Worm (Caenorhabditis elegans) whole organism, late embryonic: Measurements from ENCODE around the gene gpa-9.

ENCODE experiments used
- C08G9.2 ChIP-seq: sonication (generic microtip); optimal IDR thresholded peaks from 2 replicates; lab custom pipeline; 2016; ENCODE audit warnings: mild to moderate bottlenecking, missing genetic modification characterization, moderate library complexity, missing compliant biosample characterization
- F13H6.1 ChIP-seq: sonication (generic microtip); optimal IDR thresholded peaks from 2 replicates; lab custom pipeline; 2016; ENCODE audit warnings: missing genetic modification characterization, missing compliant biosample characterization
- T23F11.4 ChIP-seq: fragments of 200-800 bp; sonication (Bioruptor generic); optimal IDR thresholded peaks from 2 replicates; lab custom pipeline; 2018; ENCODE audit warnings: mild to moderate bottlenecking, missing genetic modification characterization, missing compliant biosample characterization
- ceh-19 ChIP-seq: fragments of 200-800 bp; sonication (Bioruptor generic); optimal IDR thresholded peaks from 2 replicates; lab custom pipeline; 2018; ENCODE audit warnings: mild to moderate bottlenecking, missing genetic modification characterization, missing compliant biosample characterization
- ceh-2 ChIP-seq: sonication (generic microtip); optimal IDR thresholded peaks from 2 replicates; lab custom pipeline; 2016; ENCODE audit warnings: missing genotype, missing genetic modification characterization, missing compliant biosample characterization
- ceh-48 ChIP-seq: sonication (generic microtip); optimal IDR thresholded peaks from 2 replicates; lab custom pipeline; 2016; ENCODE audit warnings: missing genetic modification characterization, inconsistent platforms, missing compliant biosample characterization
- che-1 ChIP-seq: sonication (generic microtip); optimal IDR thresholded peaks from 2 replicates; lab custom pipeline; 2016; ENCODE audit warnings: mild to moderate bottlenecking, missing genetic modification characterization, missing compliant biosample characterization
- dve-1 ChIP-seq: sonication (generic microtip); optimal IDR thresholded peaks from 2 replicates; lab custom pipeline; 2017; ENCODE audit warnings: antibody characterized with exemption, mild to moderate bottlenecking, missing genetic modification characterization, missing compliant biosample characterization
- ets-4 ChIP-seq: sonication (generic microtip); optimal IDR thresholded peaks from 2 replicates; lab custom pipeline; 2016; ENCODE audit warnings: missing genetic modification characterization, missing compliant biosample characterization
- eyg-1 ChIP-seq: sonication (generic microtip); optimal IDR thresholded peaks from 2 replicates; lab custom pipeline; 2016; ENCODE audit warnings: missing genotype, missing genetic modification characterization, missing compliant biosample characterization
- fkh-6 ChIP-seq: sonication (generic microtip); optimal IDR thresholded peaks from 2 replicates; lab custom pipeline; 2016; ENCODE audit warnings: missing genetic modification characterization, missing compliant biosample characterization
- hlh-13 ChIP-seq: fragments of 200-800 bp; sonication (Bioruptor generic); optimal IDR thresholded peaks from 2 replicates; lab custom pipeline; 2018; ENCODE audit warnings: mild to moderate bottlenecking, missing genetic modification characterization, missing compliant biosample characterization
- hlh-15 ChIP-seq: sonication (generic microtip); optimal IDR thresholded peaks from 2 replicates; lab custom pipeline; 2016; ENCODE audit warnings: missing genetic modification characterization, missing compliant biosample characterization
- hlh-6 ChIP-seq: sonication (generic microtip); optimal IDR thresholded peaks from 2 replicates; lab custom pipeline; 2016; ENCODE audit warnings: missing genotype, missing genetic modification characterization, missing compliant biosample characterization
- mec-3 ChIP-seq: sonication (generic microtip); optimal IDR thresholded peaks from 2 replicates; lab custom pipeline; 2016; ENCODE audit warnings: borderline replicate concordance, missing genetic modification characterization, missing compliant biosample characterization
- nhr-232 ChIP-seq: sonication (generic microtip); optimal IDR thresholded peaks from 2 replicates; lab custom pipeline; 2016; ENCODE audit warnings: missing genetic modification characterization, missing compliant biosample characterization
- odd-2 ChIP-seq: sonication (generic microtip); optimal IDR thresholded peaks from 2 replicates; lab custom pipeline; 2017; ENCODE audit warnings: antibody characterized with exemption, mild to moderate bottlenecking, missing genetic modification characterization, missing compliant biosample characterization
- pag-3 ChIP-seq: sonication (generic microtip); optimal IDR thresholded peaks from 2 replicates; lab custom pipeline; 2016; ENCODE audit warnings: missing compliant biosample characterization, missing genetic modification characterization, borderline replicate concordance
- pat-9 ChIP-seq: fragments of 200-800 bp; sonication (Bioruptor generic); optimal IDR thresholded peaks from 2 replicates; lab custom pipeline; 2018; ENCODE audit warnings: mild to moderate bottlenecking, missing genetic modification characterization, moderate library complexity, missing compliant biosample characterization
- pha-4 ChIP-seq: fragments of 150-350 bp; optimal IDR thresholded peaks from 2 replicates; lab custom pipeline; 2018; ENCODE audit warnings: missing biosample characterization, missing genetic modification reagents, missing genetic modification characterization
- pros-1 ChIP-seq: fragments of 150-350 bp; optimal IDR thresholded peaks from 2 replicates; lab custom pipeline; 2014; ENCODE audit warnings: missing biosample characterization, missing genetic modification reagents, missing genetic modification characterization
- ref-2 ChIP-seq: sonication (generic microtip); optimal IDR thresholded peaks from 2 replicates; lab custom pipeline; 2016; ENCODE audit warnings: missing genetic modification characterization, missing compliant biosample characterization
- rnt-1 ChIP-seq: sonication (generic microtip); optimal IDR thresholded peaks from 2 replicates; lab custom pipeline; 2016; ENCODE audit warnings: missing genetic modification characterization, missing compliant biosample characterization
- sdc-2 ChIP-seq: sonication (generic microtip); optimal IDR thresholded peaks from 2 replicates; lab custom pipeline; 2016; ENCODE audit warnings: missing genotype, missing genetic modification characterization, missing compliant biosample characterization
- sox-4 ChIP-seq: sonication (generic microtip); optimal IDR thresholded peaks from 2 replicates; lab custom pipeline; 2017; ENCODE audit warnings: mild to moderate bottlenecking, missing genetic modification characterization, inconsistent platforms, missing compliant biosample characterization
- tbx-7 ChIP-seq: sonication (generic microtip); optimal IDR thresholded peaks from 2 replicates; lab custom pipeline; 2016; ENCODE audit warnings: missing genotype, missing genetic modification characterization, missing compliant biosample characterization
- unc-3 ChIP-seq, 2 experiments: fragments of 200-800 bp in 1 of 2; sonication (Bioruptor generic) in 1 of 2; sonication (generic microtip) in 1 of 2; conservative IDR thresholded peaks in 1 of 2; optimal IDR thresholded peaks in 1 of 2; 2 replicates each; pipeline versions ENCODE4 v1.3.6 to Lab custom; 2016 to 2022; ENCODE audit warnings: missing compliant biosample characterization in 2 of 2, missing genetic modification characterization in 2 of 2, missing genetic modification reagents in 1 of 2
- unc-42 ChIP-seq: sonication (generic microtip); optimal IDR thresholded peaks from 2 replicates; lab custom pipeline; 2016; ENCODE audit warnings: missing genotype, missing genetic modification characterization, missing compliant biosample characterization
- unc-55 ChIP-seq: sonication (generic microtip); optimal IDR thresholded peaks from 2 replicates; lab custom pipeline; 2017; ENCODE audit warnings: missing biosample characterization, missing genetic modification reagents, missing genetic modification characterization
- zip-5 ChIP-seq: sonication (generic microtip); optimal IDR thresholded peaks from 2 replicates; lab custom pipeline; 2016; ENCODE audit warnings: missing genetic modification characterization, missing compliant biosample characterization

gpa-9 gene

ce11 chrV:12670607-12671006 is 21.5 kb upstream of the gpa-9 start, which contains the start of gene srx-116:
Gene srx-116 (plus strand): TSS chrV:12670907.
- TF ChIP-seq hlh-6 (tag; lab: Kevin White, UChicago) (no peak), pag-3 (no peak), pat-9 (tag; lab: Kevin White, UChicago) (no peak), fkh-6 (tag; lab: Kevin White, UChicago) (no peak), pha-4 (tag; lab: Kevin White, UChicago) (no peak), ets-4 (tag; lab: Kevin White, UChicago) (no peak), ceh-48 (tag; lab: Kevin White, UChicago) (no peak), unc-42 (tag; lab: Kevin White, UChicago) (no peak), unc-3 (GFP tag; conservative IDR thresholded peaks at IDR 0.05; lab: Robert Waterston, UW) (no peak), unc-3 (tag; optimal IDR thresholded peaks at IDR 0.05; lab: Kevin White, UChicago) (no peak), tbx-7 (tag; lab: Kevin White, UChicago) (no peak), ref-2 (tag; lab: Kevin White, UChicago) (no peak), che-1 (tag; lab: Kevin White, UChicago) (no peak), C08G9.2 (no peak), sdc-2 (tag; lab: Kevin White, UChicago) (no peak)
- TF ChIP-seq, all 69 proteins: peak for 0

- TF ChIP-seq eyg-1 (tag; lab: Kevin White, UChicago) (no peak), unc-42 (tag; lab: Kevin White, UChicago) (no peak), nhr-232 (tag; lab: Kevin White, UChicago) (no peak), C08G9.2 (no peak), dve-1 (tag; lab: Kevin White, UChicago) (no peak), odd-2 (tag; lab: Kevin White, UChicago) (no peak), mec-3 (tag; lab: Kevin White, UChicago) (no peak), sox-4 (tag; lab: Kevin White, UChicago) (no peak), ceh-19 (GFP tag; lab: Kevin White, UChicago) (no peak), F13H6.1 (no peak)
- TF ChIP-seq, all 69 proteins: peak for 0
Measured at ce11 chrV:12667926-12668325, 18.8 kb upstream of the gpa-9 start, which contains the start of gene W05B10.4. Gene W05B10.4 (plus strand): TSS chrV:12668226.

ce11 chrV:12667397-12667796 is 18.3 kb upstream of the gpa-9 start:
- no peak for TF ChIP-seq hlh-15 (tag; lab: Kevin White, UChicago)
- no peak for TF ChIP-seq pros-1 (tag; lab: Kevin White, UChicago)
- no peak for TF ChIP-seq hlh-13
- TF ChIP-seq unc-55 (GFP tag; lab: Kevin White, UChicago) = no peak
- TF ChIP-seq eyg-1 (tag; lab: Kevin White, UChicago) = no peak
- TF ChIP-seq ceh-2 (tag; lab: Kevin White, UChicago) = no peak
- TF ChIP-seq zip-5 (tag; lab: Kevin White, UChicago) = no peak

- no peak for TF ChIP-seq mec-3 (tag; lab: Kevin White, UChicago)
- no peak for TF ChIP-seq pha-4 (tag; lab: Kevin White, UChicago)
- TF ChIP-seq unc-55 (GFP tag; lab: Kevin White, UChicago) = no peak
- no peak for TF ChIP-seq pag-3
Measured at ce11 chrV:12663386-12663785, 14.3 kb upstream of the gpa-9 start.

ce11 chrV:12661619-12662018 is 12.5 kb upstream of the gpa-9 start, which contains the start of gene W05B10.3:
Gene W05B10.3 (minus strand): TSS chrV:12661719.
- TF ChIP-seq rnt-1 (tag; lab: Kevin White, UChicago) (no peak), pha-4 (tag; lab: Kevin White, UChicago) (no peak), ceh-19 (GFP tag; lab: Kevin White, UChicago) (no peak), T23F11.4 (GFP tag; lab: Kevin White, UChicago) (no peak)
